Fruit fly (Drosophila melanogaster): ENCODE data around the gene nub.

Gene nub

dm6 chr2L:12588846-12589490 is 1.5 kb downstream of the nub start:
- no peak for TF ChIP-seq CG17801 (GFP tag; optimal IDR thresholded peaks at IDR 0.05; ENCODE audit: partially characterized antibody)

DNA sequence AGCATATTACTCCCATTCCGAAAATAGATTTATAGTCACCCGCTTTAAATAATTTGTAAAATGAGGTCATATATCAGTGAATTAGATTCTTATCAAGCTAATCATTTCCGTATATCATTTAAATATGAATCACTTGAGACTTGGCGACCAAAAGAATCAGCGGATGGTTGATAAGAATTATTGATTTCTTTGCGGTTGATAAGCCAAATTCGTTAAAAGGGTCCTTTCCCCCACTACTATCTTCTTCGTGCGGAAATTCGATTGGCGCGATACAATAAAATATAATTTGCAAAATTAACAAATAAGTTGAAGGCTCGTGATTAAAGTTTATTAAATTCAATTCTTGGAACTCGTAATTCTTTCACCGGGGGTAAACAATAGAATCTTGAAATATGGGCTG is 2.5 kb downstream of the nub start:
- no peak for TF ChIP-seq CG17801 (GFP tag; optimal IDR thresholded peaks at IDR 0.05; ENCODE audit: partially characterized antibody)

DNA sequence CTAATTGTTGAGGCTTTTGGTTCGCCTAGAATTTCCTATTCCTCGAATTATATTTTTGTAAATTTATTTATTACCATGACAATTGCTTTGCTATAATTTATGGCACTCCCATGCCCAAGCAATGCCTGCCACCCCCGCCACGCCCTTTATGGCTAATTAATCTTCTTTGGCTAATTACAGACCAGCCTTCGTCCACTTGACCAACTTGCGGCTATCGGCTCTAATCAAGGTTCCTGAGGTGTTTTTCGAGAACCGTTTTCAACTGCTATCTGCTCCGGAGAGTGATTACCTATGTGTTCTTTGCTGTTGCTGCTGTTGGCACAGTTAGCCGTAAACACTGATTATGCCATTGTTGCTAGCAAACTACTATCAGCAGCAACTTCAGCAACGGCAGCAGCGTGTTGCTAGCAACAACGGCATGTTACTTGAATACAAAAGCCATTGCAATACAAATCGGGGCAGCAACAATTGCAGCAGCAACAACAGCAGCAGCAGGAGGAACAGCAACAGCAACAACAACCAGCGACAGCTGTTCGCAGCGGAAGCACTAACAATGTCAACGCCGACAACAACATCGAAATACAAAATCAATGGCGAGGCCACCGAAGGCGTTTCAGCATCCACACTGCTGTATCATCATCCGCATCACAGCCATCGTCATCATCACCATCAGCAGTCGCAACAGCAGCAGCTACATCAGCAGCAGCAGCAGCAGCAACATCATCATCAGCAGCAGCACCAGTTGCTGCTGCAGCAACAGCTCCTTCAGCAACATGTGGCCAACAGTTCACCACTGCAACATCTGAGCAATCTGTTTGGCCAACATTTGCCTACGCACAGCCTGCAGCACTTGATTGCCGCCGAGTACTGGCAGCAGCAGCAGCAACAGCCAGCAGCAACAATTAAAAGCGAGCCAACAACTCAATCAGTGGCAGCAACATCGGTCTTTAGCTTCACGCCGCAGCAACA is 6.3 kb downstream of the nub start:
- no peak for TF ChIP-seq CG17801 (GFP tag; optimal IDR thresholded peaks at IDR 0.05; ENCODE audit: partially characterized antibody)

dm6 chr2L:12595774-12596173 is 8.3 kb downstream of the nub start:
- no peak for TF ChIP-seq CG17801 (GFP tag; optimal IDR thresholded peaks at IDR 0.05; ENCODE audit: partially characterized antibody)

DNA sequence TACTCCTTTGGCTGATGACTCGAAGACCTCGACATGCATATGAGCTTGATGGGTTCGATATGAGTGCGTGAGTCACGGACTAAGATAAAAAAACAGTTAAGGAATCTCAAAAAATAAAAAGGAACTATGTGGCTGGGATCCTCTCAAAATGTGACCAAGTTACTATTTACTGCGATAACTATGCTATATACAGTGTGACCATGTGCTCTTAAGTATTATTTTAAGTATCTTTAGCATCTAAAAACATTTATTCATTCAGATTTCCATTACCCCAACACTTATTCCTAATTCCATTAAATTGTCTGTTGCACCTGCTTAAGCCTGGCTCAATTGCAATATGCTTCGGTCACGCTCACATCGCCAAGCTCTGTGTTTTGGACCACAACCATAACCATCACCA is 10.6 kb downstream of the nub start:
- no peak for TF ChIP-seq CG17801 (GFP tag; optimal IDR thresholded peaks at IDR 0.05; ENCODE audit: partially characterized antibody)

DNA sequence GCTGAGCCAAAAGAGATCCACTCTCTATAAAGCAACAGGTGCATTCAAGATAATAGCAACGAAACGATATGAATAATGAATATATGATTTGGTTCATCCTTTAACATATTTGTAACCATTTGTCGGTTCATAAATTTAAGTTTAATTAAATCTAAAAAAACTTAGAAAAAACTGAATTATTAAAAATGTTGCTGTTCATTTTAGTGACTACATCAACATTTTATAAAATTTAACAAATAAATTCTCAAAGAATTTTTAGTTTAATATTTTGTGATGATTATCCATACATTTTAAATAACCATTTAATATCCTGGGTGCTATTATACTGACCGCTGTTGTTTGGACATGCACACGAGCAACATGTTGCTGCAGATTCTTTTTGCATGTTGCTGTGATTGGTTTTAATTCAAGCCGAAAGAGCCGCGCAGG is 14.8 kb downstream of the nub start:
- TF ChIP-seq CG17801 (GFP tag; optimal IDR thresholded peaks at IDR 0.05; ENCODE audit: partially characterized antibody): no peak

dm6 chr2L:12602808-12603207 is 15.4 kb downstream of the nub start:
- TF ChIP-seq CG17801 (GFP tag; optimal IDR thresholded peaks at IDR 0.05; ENCODE audit: partially characterized antibody): no peak

DNA sequence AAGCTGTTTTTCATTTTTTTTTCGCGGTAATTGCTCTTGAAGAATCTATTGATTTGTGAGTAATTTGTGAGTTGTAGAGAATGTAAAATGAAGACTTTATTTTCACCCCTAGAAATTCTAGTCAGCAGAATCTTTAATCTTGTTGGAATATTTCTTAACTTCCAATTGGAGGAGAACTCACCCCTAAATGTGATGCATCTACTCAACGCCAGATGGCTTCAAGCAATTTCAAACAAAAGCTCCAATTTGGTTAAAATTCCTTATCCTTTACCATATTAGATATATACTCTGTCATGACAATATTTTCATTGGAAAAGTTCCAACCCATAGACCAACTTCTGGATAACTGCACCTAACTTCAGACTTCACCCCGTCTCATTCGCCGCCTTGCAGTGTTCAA is 16.0 kb downstream of the nub start:
- TF ChIP-seq CG17801 (GFP tag; optimal IDR thresholded peaks at IDR 0.05; ENCODE audit: partially characterized antibody): no peak

DNA sequence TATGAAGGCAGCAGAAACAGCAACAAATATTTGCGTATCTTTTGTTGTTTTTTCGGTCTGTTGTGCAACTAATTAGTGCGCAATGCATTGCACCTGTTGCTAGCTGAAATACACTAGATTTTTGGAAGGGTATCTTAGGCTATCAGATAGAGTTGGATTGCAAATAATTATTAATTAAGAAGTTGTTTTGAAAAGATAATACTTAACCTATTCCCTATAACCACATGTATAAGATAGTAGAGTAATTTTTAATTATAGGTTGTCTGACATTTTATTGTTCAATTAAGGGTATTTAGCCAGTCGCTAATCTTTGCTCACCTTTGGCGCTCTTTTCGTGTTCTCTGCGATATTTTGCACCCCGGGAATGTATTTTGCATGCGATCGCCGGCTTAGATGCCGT is 17.3 kb downstream of the nub start:
- no peak for TF ChIP-seq CG17801 (GFP tag; optimal IDR thresholded peaks at IDR 0.05; ENCODE audit: partially characterized antibody)

DNA sequence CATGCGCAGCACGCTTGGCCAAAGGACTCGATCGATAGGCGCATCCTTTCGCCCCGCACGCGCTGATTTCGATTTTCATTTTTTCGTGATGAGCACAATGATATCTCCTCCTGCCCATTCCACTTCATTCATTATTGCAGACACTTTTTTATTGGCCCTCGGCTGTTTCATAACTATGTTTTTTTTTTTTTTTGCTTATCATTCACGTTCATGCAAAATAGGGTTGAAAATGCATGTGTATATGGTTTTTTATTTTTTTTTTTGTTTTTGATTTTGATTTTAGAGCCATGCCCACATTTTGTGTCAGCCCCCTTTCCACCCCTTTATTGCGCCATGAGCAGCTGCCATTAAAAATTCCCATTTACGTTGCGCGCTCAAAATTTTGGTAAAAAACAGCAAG is 21.4 kb downstream of the nub start:
- TF ChIP-seq CG17801 (GFP tag; optimal IDR thresholded peaks at IDR 0.05; ENCODE audit: partially characterized antibody): no peak

DNA sequence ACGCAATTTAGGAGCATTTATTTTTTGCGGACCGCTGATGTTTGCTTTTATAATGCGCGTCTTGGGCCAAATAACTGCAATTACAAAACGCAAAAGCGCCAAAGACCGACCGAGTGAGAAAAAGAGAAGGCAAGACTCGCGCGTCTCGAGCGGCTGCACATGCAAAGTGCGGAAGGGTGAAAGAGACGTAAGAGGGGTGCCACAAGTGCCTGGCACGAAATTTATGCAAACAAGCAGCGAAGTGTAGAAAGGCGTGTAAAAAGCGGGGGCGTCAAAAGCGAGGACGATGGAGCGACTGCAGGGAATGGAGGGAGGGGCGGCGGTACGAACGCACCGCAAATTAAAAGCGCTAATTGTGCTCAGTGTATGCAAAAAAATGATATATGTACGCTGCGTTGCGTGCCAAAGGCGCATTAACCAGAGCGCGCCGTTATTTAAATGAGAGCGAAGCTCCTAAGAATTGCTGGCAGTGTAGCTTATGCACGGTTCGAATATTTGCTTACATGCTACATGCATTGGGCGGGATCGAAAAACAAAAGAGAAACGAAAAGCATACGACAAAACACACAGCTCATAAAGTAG is 22.5 kb downstream of the nub start:
- TF ChIP-seq CG17801 (GFP tag; optimal IDR thresholded peaks at IDR 0.05; ENCODE audit: partially characterized antibody): no peak

- no peak for TF ChIP-seq CG17801 (GFP tag; optimal IDR thresholded peaks at IDR 0.05; ENCODE audit: partially characterized antibody)
Measured at dm6 chr2L:12611690-12612089, 24.3 kb downstream of the nub start.

DNA sequence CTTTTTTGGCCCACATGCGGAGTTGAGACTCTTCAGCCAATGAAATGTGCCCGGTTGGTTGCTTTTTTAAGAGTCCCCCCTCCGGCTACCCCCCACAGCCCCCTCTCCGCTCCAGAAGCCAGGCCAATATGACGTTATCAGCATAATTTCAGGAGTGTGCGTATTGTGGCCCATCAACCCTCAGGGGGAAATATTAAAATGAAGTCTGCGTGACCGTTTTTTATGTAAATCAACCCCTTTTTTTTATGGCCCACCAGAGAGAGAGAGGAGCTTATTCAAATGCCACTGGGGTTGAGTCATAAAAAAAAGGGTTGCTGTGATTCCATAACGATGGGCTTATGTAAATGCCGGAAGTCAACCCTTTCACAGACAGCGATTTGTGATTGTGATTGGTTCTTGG is 25.6 kb downstream of the nub start:
- TF ChIP-seq CG17801 (GFP tag; optimal IDR thresholded peaks at IDR 0.05; ENCODE audit: partially characterized antibody): no peak

- TF ChIP-seq CG17801 (GFP tag; optimal IDR thresholded peaks at IDR 0.05; ENCODE audit: partially characterized antibody): no peak
Measured at dm6 chr2L:12615940-12616450, 28.6 kb downstream of the nub start.

dm6 chr2L:12616748-12617147 is 29.3 kb downstream of the nub start:
- no peak for TF ChIP-seq CG17801 (GFP tag; optimal IDR thresholded peaks at IDR 0.05; ENCODE audit: partially characterized antibody)
